Fruit fly (Drosophila melanogaster) whole organism, embryonic: Measurements from ENCODE around the gene Dnaaf4.
A peak's percentile ranks its signal among the peaks of the same experiment; 100 is the strongest.

ENCODE experiments used
- Adf1 ChIP-seq: fragments of 200-800 bp; sonication (Bioruptor generic); IDR thresholded peaks from 2 replicates; pipeline ENCODE4 v1.3.6; 2022; ENCODE audit warnings: missing biosample characterization, missing genetic modification characterization
- Atf3 ChIP-seq: fragments of 200-800 bp; sonication (Bioruptor generic); optimal IDR thresholded peaks from 3 replicates; lab custom pipeline; 2016; ENCODE audit warnings: missing biosample characterization, missing genetic modification characterization
- Atf6 ChIP-seq: fragments of 200-800 bp; sonication (Bioruptor generic); IDR thresholded peaks from 2 replicates; pipeline ENCODE4 v1.3.6; 2022; ENCODE audit warnings: missing biosample characterization, missing genetic modification characterization
- Awh ChIP-seq: fragments of 200-800 bp; sonication (Bioruptor generic); IDR thresholded peaks from 2 replicates; pipeline ENCODE4, ENCODE4 v1.3.6; 2022; ENCODE audit warnings: missing biosample characterization, missing genetic modification characterization
- CG1024 ChIP-seq: fragments of 200-800 bp; sonication (Bioruptor generic); IDR thresholded peaks from 2 replicates; pipeline ENCODE4 v1.3.6; 2022; ENCODE audit warnings: missing biosample characterization, missing genetic modification characterization
- CG10431 ChIP-seq: fragments of 200-800 bp; sonication (Bioruptor generic); optimal IDR thresholded peaks from 3 replicates; lab custom pipeline; 2018; ENCODE audit warnings: missing biosample characterization, mild to moderate bottlenecking, missing genetic modification characterization
- CG10959 ChIP-seq: fragments of 200-800 bp; sonication (Bioruptor generic); IDR thresholded peaks from 2 replicates; pipeline ENCODE4 v1.3.6; 2022; ENCODE audit warnings: missing biosample characterization, missing genetic modification characterization
- CG11456 ChIP-seq: fragments of 200-800 bp; sonication (Bioruptor generic); IDR thresholded peaks from 3 replicates; pipeline ENCODE4 v1.3.6; 2022; ENCODE audit warnings: missing biosample characterization, missing genetic modification characterization
- CG11695 ChIP-seq: fragments of 200-800 bp; sonication (Bioruptor generic); IDR thresholded peaks from 3 replicates; pipeline ENCODE4 v1.3.6; 2022; ENCODE audit warnings: missing biosample characterization, missing genetic modification characterization
- CG12744 ChIP-seq: fragments of 200-800 bp; sonication (Bioruptor generic); optimal IDR thresholded peaks from 2 replicates; lab custom pipeline; 2016; ENCODE audit warnings: missing biosample characterization, missing genetic modification characterization
- CG1602 ChIP-seq: fragments of 200-800 bp; sonication (Bioruptor generic); optimal IDR thresholded peaks from 3 replicates; lab custom pipeline; 2016; ENCODE audit warnings: missing biosample characterization, missing genetic modification characterization
- CG17385 ChIP-seq: fragments of 200-800 bp; sonication (Bioruptor generic); optimal IDR thresholded peaks from 3 replicates; lab custom pipeline; 2018; ENCODE audit warnings: missing biosample characterization, mild to moderate bottlenecking, missing genetic modification characterization
- CG3281 ChIP-seq: fragments of 200-800 bp; sonication (Bioruptor generic); optimal IDR thresholded peaks from 3 replicates; lab custom pipeline; 2017; ENCODE audit warnings: missing biosample characterization, mild to moderate bottlenecking, missing genetic modification characterization
- CG3838 ChIP-seq: fragments of 200-800 bp; sonication (Bioruptor generic); optimal IDR thresholded peaks from 3 replicates; lab custom pipeline; 2016; ENCODE audit warnings: missing biosample characterization, missing genetic modification characterization
- CG42726 ChIP-seq: fragments of 200-800 bp; sonication (Bioruptor generic); IDR thresholded peaks from 2 replicates; pipeline ENCODE4 v1.3.6; 2022; ENCODE audit warnings: missing biosample characterization, missing genetic modification characterization; ENCODE audit not compliant: partially characterized antibody
- CG5245 ChIP-seq: fragments of 200-800 bp; sonication (Bioruptor generic); optimal IDR thresholded peaks from 3 replicates; lab custom pipeline; 2016; ENCODE audit warnings: missing biosample characterization, missing genetic modification characterization
- CG6272 ChIP-seq: fragments of 200-800 bp; sonication (Bioruptor generic); IDR thresholded peaks from 2 replicates; pipeline ENCODE4 v1.3.6; 2022; ENCODE audit warnings: missing biosample characterization, missing genetic modification characterization
- CG6791 ChIP-seq: fragments of 200-800 bp; sonication (Bioruptor generic); IDR thresholded peaks from 3 replicates; pipeline ENCODE4 v1.3.6; 2022; ENCODE audit warnings: missing biosample characterization, missing genetic modification characterization; ENCODE audit not compliant: partially characterized antibody
- CG7745 ChIP-seq: fragments of 200-800 bp; sonication (Bioruptor generic); optimal IDR thresholded peaks from 2 replicates; lab custom pipeline; 2018; ENCODE audit warnings: missing biosample characterization, mild to moderate bottlenecking, missing genetic modification characterization, moderate library complexity
- CG7786 ChIP-seq: fragments of 200-800 bp; sonication (Bioruptor generic); optimal IDR thresholded peaks from 2 replicates; lab custom pipeline; 2016; ENCODE audit warnings: missing biosample characterization, missing genetic modification characterization
- CG8765 ChIP-seq: fragments of 200-800 bp; sonication (Bioruptor generic); IDR thresholded peaks from 2 replicates; pipeline ENCODE4 v1.3.6; 2022; ENCODE audit warnings: missing biosample characterization, missing genetic modification characterization
- CG9609 ChIP-seq: fragments of 200-800 bp; sonication (Bioruptor generic); optimal IDR thresholded peaks from 3 replicates; lab custom pipeline; 2016; ENCODE audit warnings: missing biosample characterization, missing genetic modification characterization
- CG9727 ChIP-seq: fragments of 200-800 bp; sonication (Bioruptor generic); optimal IDR thresholded peaks from 3 replicates; lab custom pipeline; 2017; ENCODE audit warnings: missing biosample characterization, mild to moderate bottlenecking, missing genetic modification characterization
- Dll ChIP-seq: fragments of 200-800 bp; sonication (Bioruptor generic); IDR thresholded peaks from 4 replicates; pipeline ENCODE4 v1.3.6; 2022; ENCODE audit warnings: missing biosample characterization, missing genetic modification characterization; ENCODE audit not compliant: partially characterized antibody
- Doc3 ChIP-seq: fragments of 200-800 bp; sonication (Bioruptor generic); IDR thresholded peaks from 3 replicates; pipeline ENCODE4 v1.3.6; 2022; ENCODE audit warnings: missing biosample characterization, missing genetic modification characterization; ENCODE audit not compliant: partially characterized antibody
- GATAe ChIP-seq: fragments of 200-800 bp; sonication (Bioruptor generic); conservative IDR thresholded peaks from 2 replicates; pipeline ENCODE4 v1.3.6; 2022; ENCODE audit warnings: missing biosample characterization, missing genetic modification characterization
- MESR4 ChIP-seq: fragments of 200-800 bp; sonication (Bioruptor generic); optimal IDR thresholded peaks from 2 replicates; lab custom pipeline; 2018; ENCODE audit warnings: missing biosample characterization, mild to moderate bottlenecking, missing genetic modification characterization, moderate library complexity
- Mrtf ChIP-seq: fragments of 200-800 bp; sonication (Bioruptor generic); IDR thresholded peaks from 3 replicates; pipeline ENCODE4 v1.3.6; 2022; ENCODE audit warnings: missing biosample characterization, missing genetic modification characterization
- PHDP ChIP-seq: fragments of 200-800 bp; sonication (Bioruptor generic); optimal IDR thresholded peaks from 3 replicates; lab custom pipeline; 2018; ENCODE audit warnings: missing biosample characterization, mild to moderate bottlenecking, missing genetic modification characterization, moderate library complexity
- bigmax ChIP-seq: fragments of 200-800 bp; sonication (Bioruptor generic); optimal IDR thresholded peaks from 2 replicates; lab custom pipeline; 2018; ENCODE audit warnings: missing biosample characterization, mild to moderate bottlenecking, missing genetic modification characterization
- cato ChIP-seq: fragments of 200-800 bp; sonication (Bioruptor generic); optimal IDR thresholded peaks from 2 replicates; lab custom pipeline; 2016; ENCODE audit warnings: missing biosample characterization, missing genetic modification characterization, borderline replicate concordance
- chn ChIP-seq: fragments of 200-800 bp; sonication (Bioruptor generic); optimal IDR thresholded peaks from 2 replicates; lab custom pipeline; 2016; ENCODE audit warnings: missing biosample characterization, missing genetic modification characterization
- dysf ChIP-seq: fragments of 200-800 bp; sonication (Bioruptor generic); IDR thresholded peaks from 3 replicates; pipeline ENCODE4 v1.3.6; 2022; ENCODE audit warnings: missing biosample characterization, missing genetic modification characterization
- eve ChIP-seq, 2 experiments: fragments of >200 bp; optimal IDR thresholded peaks; 2 replicates each; lab custom pipeline; 2017; ENCODE audit warnings: missing biosample characterization in 2 of 2, missing genetic modification characterization in 2 of 2
- exex ChIP-seq: fragments of 200-800 bp; sonication (Bioruptor generic); optimal IDR thresholded peaks from 4 replicates; lab custom pipeline; 2018; ENCODE audit warnings: missing biosample characterization, mild to moderate bottlenecking, missing genetic modification characterization, moderate library complexity
- h ChIP-seq: fragments of >200 bp; optimal IDR thresholded peaks from 2 replicates; lab custom pipeline; 2017
- insv ChIP-seq, 2 experiments: fragments of 200-800 bp; sonication (Bioruptor generic); optimal IDR thresholded peaks; 3 replicates each; lab custom pipeline; 2016 to 2018; ENCODE audit warnings: missing biosample characterization in 2 of 2, missing genetic modification characterization in 2 of 2
- kah ChIP-seq: fragments of 200-800 bp; sonication (Bioruptor generic); optimal IDR thresholded peaks from 2 replicates; lab custom pipeline; 2018; ENCODE audit warnings: missing biosample characterization, mild to moderate bottlenecking, missing genetic modification characterization
- mam ChIP-seq: fragments of 200-800 bp; sonication (Bioruptor generic); optimal IDR thresholded peaks from 3 replicates; lab custom pipeline; 2016; ENCODE audit warnings: missing biosample characterization, missing genetic modification characterization
- nmo ChIP-seq: fragments of 200-800 bp; sonication (Bioruptor generic); optimal IDR thresholded peaks from 2 replicates; lab custom pipeline; 2018; ENCODE audit warnings: missing biosample characterization, mild to moderate bottlenecking, missing genetic modification characterization, moderate library complexity
- oc ChIP-seq: fragments of 200-800 bp; sonication (Bioruptor generic); optimal IDR thresholded peaks from 2 replicates; lab custom pipeline; 2018; ENCODE audit warnings: missing biosample characterization, mild to moderate bottlenecking, missing genetic modification characterization, moderate library complexity
- pfk ChIP-seq: fragments of 200-800 bp; sonication (Bioruptor generic); optimal IDR thresholded peaks from 2 replicates; lab custom pipeline; 2018; ENCODE audit warnings: missing biosample characterization, mild to moderate bottlenecking, missing genetic modification characterization, moderate library complexity
- pnt ChIP-seq: fragments of 200-800 bp; sonication (Bioruptor generic); optimal IDR thresholded peaks from 3 replicates; lab custom pipeline; 2016; ENCODE audit warnings: missing biosample characterization, missing genetic modification characterization
- salm ChIP-seq: fragments of 200-800 bp; sonication (Bioruptor generic); optimal IDR thresholded peaks from 2 replicates; lab custom pipeline; 2018; ENCODE audit warnings: missing biosample characterization, mild to moderate bottlenecking, missing genetic modification characterization
- sens ChIP-seq: fragments of 200-800 bp; sonication (Bioruptor generic); peaks from one replicate; lab custom pipeline; 2016; ENCODE audit warnings: missing biosample characterization, missing genetic modification characterization
- sens-2 ChIP-seq: fragments of 200-800 bp; sonication (Bioruptor generic); IDR thresholded peaks from 2 replicates; pipeline ENCODE4 v1.3.6; 2022; ENCODE audit warnings: missing biosample characterization, missing genetic modification characterization
- sqz ChIP-seq: fragments of 200-800 bp; sonication (Bioruptor generic); optimal IDR thresholded peaks from 3 replicates; lab custom pipeline; 2018; ENCODE audit warnings: missing biosample characterization, mild to moderate bottlenecking, missing genetic modification characterization
- tio ChIP-seq: fragments of 200-800 bp; sonication (Bioruptor generic); optimal IDR thresholded peaks from 2 replicates; lab custom pipeline; 2017; ENCODE audit warnings: missing biosample characterization, missing genetic modification characterization, inconsistent platforms
- tup ChIP-seq: fragments of 200-800 bp; sonication (Bioruptor generic); optimal IDR thresholded peaks from 2 replicates; lab custom pipeline; 2016; ENCODE audit warnings: missing biosample characterization, mild to moderate bottlenecking, missing genetic modification characterization, moderate library complexity
- vfl ChIP-seq: fragments of 200-800 bp; sonication (Bioruptor generic); optimal IDR thresholded peaks from 2 replicates; lab custom pipeline; 2016; ENCODE audit warnings: missing biosample characterization, missing genetic modification characterization
- wor ChIP-seq: fragments of 200-800 bp; sonication (Bioruptor generic); IDR thresholded peaks from 2 replicates; pipeline ENCODE4 v1.3.6; 2022; ENCODE audit warnings: missing biosample characterization, missing genetic modification characterization

Dnaaf4 gene

dm6 chr2L:11106562-11106962, 15.0 kb downstream of the Dnaaf4 start, which contains the start of gene Reps (continued):
- peak; percentile 97 for TF ChIP-seq CG3838
- TF ChIP-seq Mrtf (GFP tag; lab: Robert Waterston, UW): peak; percentile 99
- peak; percentile 99 for TF ChIP-seq dysf (GFP tag; lab: Robert Waterston, UW)
- peak; percentile 99 for TF ChIP-seq CG11456 (GFP tag; lab: Robert Waterston, UW)
- TF ChIP-seq sqz (GFP tag; lab: Kevin White, UChicago): peak; percentile 96
- TF ChIP-seq CG8765 (GFP tag; lab: Robert Waterston, UW): peak; percentile 99
- TF ChIP-seq CG7786: peak; percentile 97
- peak; percentile 97 for TF ChIP-seq vfl (GFP tag; lab: Kevin White, UChicago)
- TF ChIP-seq CG9727 (GFP tag; lab: Kevin White, UChicago): peak; percentile 99
- TF ChIP-seq sens-2 (GFP tag; lab: Robert Waterston, UW): peak; percentile 98
- TF ChIP-seq CG7745 (tag; lab: Kevin White, UChicago): peak; percentile 82
- TF ChIP-seq chn: peak; percentile 99
- peak; percentile 99 for TF ChIP-seq Atf3
- TF ChIP-seq pnt: peak; percentile 98
- peak; percentile 98 for TF ChIP-seq CG5245 (GFP tag; lab: Kevin White, UChicago)
- TF ChIP-seq Atf6 (GFP tag; lab: Robert Waterston, UW): peak; percentile 98
- TF ChIP-seq CG10431 (GFP tag; lab: Kevin White, UChicago): peak; percentile 94
- TF ChIP-seq GATAe (GFP tag; lab: Robert Waterston, UW): peak; percentile 98
- TF ChIP-seq tup: peak; percentile 97
- TF ChIP-seq tio: peak; percentile 99
- peak; percentile 68 for TF ChIP-seq MESR4 (GFP tag; lab: Kevin White, UChicago)
- peak; percentile 29 to 78 for TF ChIP-seq insv (GFP tag; optimal IDR thresholded peaks at IDR 0.05; lab: Kevin White, UChicago)
- peak; percentile 79 for TF ChIP-seq CG6791 (GFP tag; lab: Robert Waterston, UW)
- peak; percentile 96 for TF ChIP-seq CG1024 (GFP tag; lab: Robert Waterston, UW)
- peak; percentile 98 for TF ChIP-seq mam (GFP tag; lab: Kevin White, UChicago)
- peak; percentile 98 for TF ChIP-seq cato (GFP tag; lab: Kevin White, UChicago)
- TF ChIP-seq exex (tag; lab: Kevin White, UChicago): peak; percentile 87
- TF ChIP-seq PHDP: peak; percentile 98
- TF ChIP-seq Doc3 (GFP tag; lab: Robert Waterston, UW): peak; percentile 49; the same call in 1 of the 3 replicates
- peak; percentile 99 for TF ChIP-seq CG10959
- TF ChIP-seq nmo (GFP tag; lab: Kevin White, UChicago): peak; percentile 100
- TF ChIP-seq CG17385: peak; percentile 95
- peak; percentile 99 for TF ChIP-seq Awh
- peak in 1 of 2 experiments; percentile 93 for TF ChIP-seq eve (GFP tag; optimal IDR thresholded peaks at IDR 0.05; lab: Kevin White, UChicago)
- TF ChIP-seq kah: peak; percentile 94
- TF ChIP-seq CG42726: peak; percentile 69; the same call in 1 of the 2 replicates
- TF ChIP-seq CG12744 (GFP tag; lab: Kevin White, UChicago): peak; percentile 97
- TF ChIP-seq Dll (GFP tag; lab: Robert Waterston, UW): peak; percentile 74
- peak; percentile 98 for TF ChIP-seq wor
- TF ChIP-seq CG11695 (GFP tag; lab: Robert Waterston, UW): peak; percentile 99
- peak; percentile 86 for TF ChIP-seq Adf1 (GFP tag; lab: Robert Waterston, UW)
- TF ChIP-seq pfk: peak; percentile 70
- peak; percentile 99 for TF ChIP-seq CG1602 (GFP tag; lab: Kevin White, UChicago)
- peak; percentile 93 for TF ChIP-seq salm (tag; lab: Kevin White, UChicago)
- TF ChIP-seq sens (GFP tag; lab: Kevin White, UChicago): peak; percentile 100
- peak; percentile 97 for TF ChIP-seq oc (tag; lab: Kevin White, UChicago)
- TF ChIP-seq CG9609 (GFP tag; lab: Kevin White, UChicago): peak; percentile 97
- TF ChIP-seq CG3281 (GFP tag; lab: Kevin White, UChicago): peak; percentile 99
- TF ChIP-seq h (lab: Kevin White, UChicago): no peak
- TF ChIP-seq CG6272: peak; percentile 99
- TF ChIP-seq bigmax (GFP tag; lab: Kevin White, UChicago): peak; percentile 62
